Worm (Caenorhabditis elegans): ENCODE data around the gene C47E8.3.

DNA sequence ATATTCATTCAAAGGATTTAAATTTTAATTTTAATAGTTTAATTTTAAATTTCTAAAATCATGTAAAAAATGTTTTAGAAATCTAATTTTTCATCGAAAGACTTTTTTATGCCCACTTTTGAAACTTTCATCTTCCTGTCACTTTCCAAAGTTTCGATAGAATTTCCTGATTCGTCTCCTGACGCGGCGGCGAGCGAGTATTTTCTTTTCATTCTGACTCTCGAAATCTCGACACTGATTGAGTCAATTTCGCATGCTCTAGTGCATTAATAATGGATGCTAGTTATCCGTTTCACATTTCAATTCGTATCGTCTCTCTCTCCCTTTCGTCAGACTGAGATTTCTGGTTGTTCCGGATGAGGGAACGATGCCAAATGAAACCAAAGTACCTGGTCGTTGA lies 31.3 kb upstream of the C47E8.3 start:
- TF ChIP-seq him-1 (tag; optimal IDR thresholded peaks at IDR 0.05), result no peak
- TF ChIP-seq dao-5 (tag; optimal IDR thresholded peaks at IDR 0.05), result no peak
- no peak for TF ChIP-seq W03F9.2 (tag; optimal IDR thresholded peaks at IDR 0.05)
